Worm (Caenorhabditis elegans): ENCODE data around the gene R13D11.1.
"Not testable (repeated sequence)": the region's sequence is repeated elsewhere in the genome, so short reads cannot be mapped to it uniquely, and the experiment has no call there.

R13D11.1 gene

DNA sequence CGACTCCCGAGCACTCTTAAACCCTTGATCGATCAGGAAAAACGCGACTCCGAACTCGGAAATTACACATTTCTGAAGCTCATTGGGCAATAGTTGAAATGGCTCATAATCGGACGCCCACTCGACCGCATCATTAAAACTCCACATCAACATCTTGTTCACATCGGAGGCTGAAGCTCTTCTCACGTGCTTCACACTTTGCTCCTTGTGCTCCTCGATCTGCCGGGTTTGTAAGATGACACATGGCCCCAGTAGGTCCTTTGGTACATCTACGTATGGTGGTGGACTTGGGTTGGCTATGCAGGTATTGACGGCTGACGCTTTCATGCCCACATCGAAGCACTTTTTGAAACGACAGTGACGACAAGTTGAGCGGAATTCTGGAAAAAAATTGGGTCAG lies 13.8 kb upstream of the R13D11.1 start:
- TF ChIP-seq mab-5 (tag; optimal IDR thresholded peaks at IDR 0.05) (no peak), lin-39 (tag; optimal IDR thresholded peaks at IDR 0.05) (no peak), elt-1 (tag; optimal IDR thresholded peaks at IDR 0.05) (no peak), peb-1 (tag; optimal IDR thresholded peaks at IDR 0.05) (no peak), lin-11 (tag; optimal IDR thresholded peaks at IDR 0.05) (no peak), mbf-1 (tag; optimal IDR thresholded peaks at IDR 0.05) (no peak), unc-55 (GFP tag; optimal IDR thresholded peaks at IDR 0.05) (no peak)

DNA sequence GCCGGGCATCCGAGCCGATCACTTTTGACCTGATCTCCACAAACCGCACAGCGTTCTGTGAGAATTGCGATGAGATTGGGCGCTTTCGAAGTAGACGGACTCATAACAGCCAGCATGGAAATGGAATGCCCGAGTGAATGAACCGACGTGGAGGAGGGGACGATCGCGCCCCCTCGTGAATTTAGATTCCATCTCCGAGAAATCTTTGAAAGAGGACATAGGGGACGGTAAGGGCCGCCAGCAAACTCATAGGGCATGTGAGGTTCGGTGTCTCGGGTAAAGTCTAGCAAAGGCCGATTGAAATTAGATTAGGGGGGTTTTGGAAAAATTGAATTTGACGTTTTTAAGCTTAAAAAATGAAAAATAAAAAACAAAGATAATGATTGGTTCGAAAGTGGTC lies 12.8 kb upstream of the R13D11.1 start, which contains the start of gene nhr-270:
nhr-270 (minus strand) TSS at position 257 of the 400 bp plus-strand sequence.
- TF ChIP-seq snpc-4 (tag; optimal IDR thresholded peaks at IDR 0.05) (no peak), dmd-4 (tag; optimal IDR thresholded peaks at IDR 0.05) (no peak), unc-55 (GFP tag; optimal IDR thresholded peaks at IDR 0.05) (no peak), ztf-4 (tag; optimal IDR thresholded peaks at IDR 0.05) (no peak)

DNA sequence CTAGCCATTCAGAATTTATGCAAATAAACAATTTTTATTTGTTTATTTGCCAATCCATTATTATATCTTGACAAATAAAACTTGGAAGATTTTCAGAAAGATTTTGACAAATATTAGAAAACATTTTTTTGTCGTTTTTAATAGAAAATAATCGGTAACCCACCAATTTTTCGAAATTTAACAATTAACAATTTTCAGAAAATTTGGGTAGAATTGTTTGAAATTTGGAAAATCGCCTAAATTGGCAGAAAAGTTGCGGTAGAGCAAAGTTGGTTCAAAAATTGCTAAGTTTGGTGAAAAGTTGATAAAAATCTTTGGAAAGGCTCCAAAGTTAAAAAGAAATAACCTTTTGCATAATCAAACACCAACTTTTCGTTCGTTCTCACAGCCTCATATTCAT lies 9.0 kb upstream of the R13D11.1 start:
- TF ChIP-seq ztf-1 (GFP tag; conservative IDR thresholded peaks at IDR 0.05), result no peak
- TF ChIP-seq zag-1 (tag; optimal IDR thresholded peaks at IDR 0.05), result no peak
- no peak for TF ChIP-seq nhr-129 (tag; optimal IDR thresholded peaks at IDR 0.05)
- TF ChIP-seq crh-2 (tag; optimal IDR thresholded peaks at IDR 0.05), result no peak
- TF ChIP-seq mdl-1 (tag; optimal IDR thresholded peaks at IDR 0.05), result no peak
- TF ChIP-seq ceh-16 (tag; optimal IDR thresholded peaks at IDR 0.05), result no peak
- TF ChIP-seq mab-5 (tag; optimal IDR thresholded peaks at IDR 0.05), result no peak
- TF ChIP-seq egl-27 (tag; optimal IDR thresholded peaks at IDR 0.05), result no peak
- no peak for TF ChIP-seq elt-1 (tag; optimal IDR thresholded peaks at IDR 0.05)
- TF ChIP-seq aly-2 (tag; optimal IDR thresholded peaks at IDR 0.05), result no peak
- no peak for TF ChIP-seq dmd-4 (tag; optimal IDR thresholded peaks at IDR 0.05)

DNA sequence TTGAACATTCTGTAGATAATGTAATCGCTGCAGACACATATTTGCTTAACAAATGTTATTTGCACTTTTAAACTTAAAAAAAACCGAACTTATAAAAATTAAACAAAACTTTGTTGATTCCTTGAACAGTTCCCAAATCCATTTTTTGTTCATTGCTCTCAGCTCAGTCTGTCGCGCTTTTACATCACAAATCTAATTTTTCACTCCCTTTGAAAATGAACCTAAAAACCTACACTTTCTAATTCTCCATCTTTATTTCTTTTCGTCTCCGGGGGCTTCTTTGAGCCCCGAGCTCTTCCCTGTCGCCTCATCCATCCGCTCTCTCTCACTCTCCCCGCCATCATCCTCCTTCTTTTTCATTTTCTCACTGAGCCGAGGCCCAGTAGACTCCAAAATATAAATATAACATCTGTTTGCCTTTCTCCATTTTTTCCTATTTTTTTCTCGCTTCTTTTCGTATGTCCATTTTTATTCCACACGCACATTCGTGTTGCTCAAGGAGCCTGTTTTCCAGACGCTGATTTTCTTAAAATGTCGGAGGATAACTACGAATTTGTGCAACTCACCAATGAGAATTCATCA lies 6.9 kb upstream of the R13D11.1 start, which contains the start of gene R13D11.4:
R13D11.4 (plus strand) TSS at position 532 of the 582 bp plus-strand sequence.
- TF ChIP-seq zag-1 (tag; optimal IDR thresholded peaks at IDR 0.05), result no peak
- no peak for TF ChIP-seq nhr-10 (tag; optimal IDR thresholded peaks at IDR 0.05)
- no peak for TF ChIP-seq ama-1 (optimal IDR thresholded peaks at IDR 0.05)
- peak; percentile 11 for TF ChIP-seq F13H6.1 (tag; optimal IDR thresholded peaks at IDR 0.05)
- TF ChIP-seq dmd-4 (tag; optimal IDR thresholded peaks at IDR 0.05), result no peak
- TF ChIP-seq ceh-82 (tag; optimal IDR thresholded peaks at IDR 0.05), result no peak
- no peak for TF ChIP-seq nhr-21 (tag; optimal IDR thresholded peaks at IDR 0.05)
- TF ChIP-seq unc-55 (GFP tag; optimal IDR thresholded peaks at IDR 0.05), result peak; percentile 23

DNA sequence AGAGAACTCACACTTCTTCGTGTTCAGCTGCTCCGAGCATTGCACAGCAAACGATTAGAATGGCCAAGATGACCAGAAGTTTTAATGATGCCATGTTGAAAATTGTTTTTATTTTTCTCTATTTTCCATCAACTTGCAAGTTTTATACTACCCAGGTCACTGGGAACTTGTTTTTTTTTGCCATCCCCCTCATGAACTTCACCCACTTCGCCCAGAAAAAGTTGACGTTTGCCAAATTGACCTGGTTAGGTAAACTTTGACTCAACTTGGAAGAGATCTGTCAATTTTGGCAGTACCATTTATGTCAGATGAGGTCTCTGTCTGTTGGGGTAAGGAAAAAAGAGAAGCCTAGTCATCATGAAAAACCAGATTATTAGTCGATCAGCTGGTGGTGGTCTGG lies 4.2 kb upstream of the R13D11.1 start, which contains the start of gene R13D11.10:
R13D11.10 (minus strand) TSS at position 101 of the 400 bp plus-strand sequence.
- no peak for TF ChIP-seq R02D3.7 (tag; optimal IDR thresholded peaks at IDR 0.05)
- no peak for TF ChIP-seq unc-39 (tag; optimal IDR thresholded peaks at IDR 0.05)
- no peak for TF ChIP-seq gmeb-1 (tag; optimal IDR thresholded peaks at IDR 0.05)
- no peak for TF ChIP-seq sma-3 (GFP tag; optimal IDR thresholded peaks at IDR 0.05)

DNA sequence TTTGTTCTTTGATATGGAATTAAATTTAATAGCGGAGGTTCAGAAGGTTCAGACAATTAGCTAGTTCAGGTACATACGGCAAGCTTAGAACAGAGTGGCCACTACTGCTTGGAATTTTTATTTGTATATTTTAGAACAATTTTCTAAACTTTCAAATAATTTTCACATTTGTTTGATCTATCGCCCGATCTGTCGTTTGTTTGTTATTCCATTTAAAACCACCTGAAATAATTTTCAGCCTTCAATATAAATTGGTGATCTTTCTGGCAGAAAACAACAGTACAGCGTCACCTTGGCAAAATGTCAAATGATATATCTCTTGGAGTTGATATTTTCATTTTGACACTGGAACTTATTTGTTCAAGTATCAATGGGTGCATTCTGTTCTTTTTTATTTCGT lies 2.6 kb upstream of the R13D11.1 start, which contains the start of gene R13D11.3:
R13D11.3 (plus strand) TSS at position 301 of the 400 bp plus-strand sequence.
- TF ChIP-seq elt-3 (tag; optimal IDR thresholded peaks at IDR 0.05) (no peak), crh-2 (tag; optimal IDR thresholded peaks at IDR 0.05) (no peak), dmd-4 (tag; optimal IDR thresholded peaks at IDR 0.05) (no peak), F13H6.1 (tag; optimal IDR thresholded peaks at IDR 0.05) (no peak), zag-1 (tag; optimal IDR thresholded peaks at IDR 0.05) (no peak), ama-1 (optimal IDR thresholded peaks at IDR 0.05) (no peak), nhr-129 (tag; optimal IDR thresholded peaks at IDR 0.05) (no peak), ceh-82 (tag; optimal IDR thresholded peaks at IDR 0.05) (no peak), R02D3.7 (tag; optimal IDR thresholded peaks at IDR 0.05) (no peak), skn-1 (tag; optimal IDR thresholded peaks at IDR 0.05) (no peak), lin-39 (tag; optimal IDR thresholded peaks at IDR 0.05) (no peak), nhr-12 (tag; optimal IDR thresholded peaks at IDR 0.05) (no peak)

DNA sequence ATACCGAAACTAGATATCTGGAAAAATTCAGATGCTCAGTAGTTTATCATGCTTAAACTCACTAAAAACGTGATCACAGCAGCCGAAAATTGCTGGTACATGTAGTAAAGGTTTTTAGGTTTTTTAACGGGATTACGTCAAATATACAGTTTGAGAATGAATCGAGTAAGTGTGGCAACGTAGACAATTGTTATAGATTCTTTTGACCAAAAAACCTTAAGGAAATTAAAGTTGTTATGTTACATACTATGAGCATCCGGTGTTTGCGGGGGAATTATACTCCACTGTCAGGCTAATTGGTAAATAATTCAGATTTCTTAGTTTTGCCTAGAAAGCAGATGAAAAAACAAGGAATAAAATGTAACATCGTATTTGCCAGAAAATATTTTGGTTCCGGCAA lies 3.3 kb downstream of the R13D11.1 start, which contains the start of gene srx-32:
srx-32 (minus strand) TSS at position 101 of the 400 bp plus-strand sequence.
- TF ChIP-seq crh-2, snpc-4, dmd-4 (tag; optimal IDR thresholded peaks at IDR 0.05): not testable (repeated sequence)

Measured in whole organism, L2 larva.